Worm (Caenorhabditis elegans) whole organism, late embryonic: ENCODE data around the gene dyf-3.

Experiments
- K02D7.2 ChIP-seq: sonication (generic microtip); optimal IDR thresholded peaks from 2 replicates; lab custom pipeline; 2017; ENCODE audit warnings: mild to moderate bottlenecking, missing genetic modification characterization, missing compliant biosample characterization
- dmd-4 ChIP-seq: sonication (generic microtip); optimal IDR thresholded peaks from 2 replicates; lab custom pipeline; 2016; ENCODE audit warnings: borderline replicate concordance, missing genetic modification characterization, missing compliant biosample characterization
- nhr-11 ChIP-seq: fragments of 150-350 bp; optimal IDR thresholded peaks from 2 replicates; lab custom pipeline; 2014; ENCODE audit warnings: missing biosample characterization, missing genetic modification characterization
- npax-4 ChIP-seq: sonication (generic microtip); optimal IDR thresholded peaks from 2 replicates; lab custom pipeline; 2016; ENCODE audit warnings: missing genetic modification characterization, missing compliant biosample characterization

DNA sequence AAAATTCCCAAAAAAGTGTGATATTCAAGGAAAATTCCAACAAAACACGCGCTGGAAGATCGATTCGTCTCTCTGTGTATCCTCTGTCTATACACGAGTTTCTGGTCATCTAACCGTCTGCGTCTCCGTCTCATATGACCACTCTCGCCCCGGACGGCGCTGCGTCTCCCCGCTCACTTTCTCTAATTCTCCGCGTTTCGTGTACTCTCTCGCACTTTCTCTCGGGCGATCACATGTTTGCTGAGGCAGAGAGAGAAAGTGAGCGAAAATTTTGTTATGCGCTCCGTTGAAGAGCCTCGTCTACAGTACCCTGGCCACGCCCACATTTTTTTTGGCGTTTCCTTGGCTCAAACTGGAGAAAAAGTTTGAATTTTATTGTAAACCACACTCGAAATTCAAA is 14.4 kb downstream of the dyf-3 start:
- TF ChIP-seq nhr-11 = no peak
- TF ChIP-seq dmd-4 = no peak
- TF ChIP-seq npax-4 (tag; lab: Kevin White, UChicago) = no peak
- TF ChIP-seq K02D7.2 (tag; lab: Kevin White, UChicago) = no peak
